Fruit fly (Drosophila melanogaster): ENCODE measurements around the gene CG3106.

The CG3106 gene

dm6 chrX:9658865-9659339 is 3.8 kb downstream of the CG3106 start, which contains the start of gene Ptpmeg2 (continued):
- TF ChIP-seq pan (optimal IDR thresholded peaks at IDR 0.05), result no peak
- TF ChIP-seq pan (GFP tag; optimal IDR thresholded peaks at IDR 0.05 in 1 of 2, IDR thresholded peaks at IDR 0.05 in 1 of 2), result peak in 1 of 2 experiments; percentile 54
- no peak for TF ChIP-seq CG8359 (GFP tag; optimal IDR thresholded peaks at IDR 0.05; ENCODE audit: borderline replicate concordance)
- peak; percentile 62 for TF ChIP-seq az2 (GFP tag; optimal IDR thresholded peaks at IDR 0.05)
- no peak for TF ChIP-seq CG14050 (GFP tag; IDR thresholded peaks at IDR 0.05)
- TF ChIP-seq ken (GFP tag; IDR thresholded peaks at IDR 0.05), result peak; percentile 52; the same call in 1 of the 3 replicates
- peak; percentile 54; the same call in 1 of the 3 replicates for TF ChIP-seq CG34422 (GFP tag; IDR thresholded peaks at IDR 0.05)
- TF ChIP-seq CG10274 (GFP tag; optimal IDR thresholded peaks at IDR 0.05), result no peak
- no peak for TF ChIP-seq CG16779 (GFP tag; IDR thresholded peaks at IDR 0.05)
- TF ChIP-seq wor (GFP tag; IDR thresholded peaks at IDR 0.05), result no peak
- TF ChIP-seq fd64A (GFP tag; optimal IDR thresholded peaks at IDR 0.05), result peak; percentile 2
- peak; percentile 51 for TF ChIP-seq Dad (GFP tag; optimal IDR thresholded peaks at IDR 0.05)
- TF ChIP-seq CG7745 (tag; optimal IDR thresholded peaks at IDR 0.05), result no peak
- peak; percentile 79 for TF ChIP-seq ci (GFP tag; IDR thresholded peaks at IDR 0.05)
- peak; percentile 100 for TF ChIP-seq CG16863 (GFP tag; optimal IDR thresholded peaks at IDR 0.05)
- TF ChIP-seq CG6813 (GFP tag; optimal IDR thresholded peaks at IDR 0.05), result peak; percentile 57
- TF ChIP-seq CG15601 (tag; optimal IDR thresholded peaks at IDR 0.05), result peak; percentile 35
- peak; percentile 82 for TF ChIP-seq CG5245 (GFP tag; optimal IDR thresholded peaks at IDR 0.05)
- peak in 1 of 3 experiments; percentile 81 for TF ChIP-seq Stat92E (GFP tag; optimal IDR thresholded peaks at IDR 0.05)
- TF ChIP-seq CG14860 (GFP tag; IDR thresholded peaks at IDR 0.05; ENCODE audit: partially characterized antibody), result peak; percentile 81
- TF ChIP-seq Ets65A (GFP tag), result peak; percentile 91
- no peak for TF ChIP-seq CG15073 (GFP tag; optimal IDR thresholded peaks at IDR 0.05)
- TF ChIP-seq Opbp (GFP tag; IDR thresholded peaks at IDR 0.05; ENCODE audit: partially characterized antibody), result peak; percentile 93
- TF ChIP-seq CG10462 (GFP tag; optimal IDR thresholded peaks at IDR 0.05), result no peak
- TF ChIP-seq CG16813 (GFP tag; IDR thresholded peaks at IDR 0.05; ENCODE audit: partially characterized antibody), result peak; percentile 83
- TF ChIP-seq B-H1 (GFP tag; IDR thresholded peaks at IDR 0.05), result no peak
- TF ChIP-seq B-H2 (GFP tag; optimal IDR thresholded peaks at IDR 0.05), result peak; percentile 64
- no peak for TF ChIP-seq h (optimal IDR thresholded peaks at IDR 0.05)
- TF ChIP-seq ara (GFP tag; IDR thresholded peaks at IDR 0.05), result no peak
- no peak for TF ChIP-seq dimm (GFP tag; IDR thresholded peaks at IDR 0.05)
- peak; percentile 97 for TF ChIP-seq CG13287 (GFP tag; IDR thresholded peaks at IDR 0.05; ENCODE audit: partially characterized antibody)
- TF ChIP-seq CG30403 (GFP tag; optimal IDR thresholded peaks at IDR 0.05), result peak; percentile 71
- TF ChIP-seq CG3281 (GFP tag; optimal IDR thresholded peaks at IDR 0.05), result peak; percentile 2
- TF ChIP-seq CG15514 (GFP tag; optimal IDR thresholded peaks at IDR 0.05), result peak; percentile 89
- peak; percentile 55 for TF ChIP-seq Side (GFP tag; optimal IDR thresholded peaks at IDR 0.05)
- no peak for TF ChIP-seq cas (GFP tag; IDR thresholded peaks at IDR 0.05)
- no peak for TF ChIP-seq CG32767 (GFP tag; IDR thresholded peaks at IDR 0.05)
- peak; percentile 22 for TF ChIP-seq CG15011 (GFP tag; optimal IDR thresholded peaks at IDR 0.05)
- TF ChIP-seq ssp (GFP tag; IDR thresholded peaks at IDR 0.05), result peak; percentile 40; the same call in 1 of the 2 replicates
- TF ChIP-seq bigmax (GFP tag; optimal IDR thresholded peaks at IDR 0.05), result peak; percentile 9
- TF ChIP-seq Drgx (GFP tag; IDR thresholded peaks at IDR 0.05), result no peak
- TF ChIP-seq run (tag; optimal IDR thresholded peaks at IDR 0.05), result no peak
- TF ChIP-seq CG6791 (GFP tag; IDR thresholded peaks at IDR 0.05; ENCODE audit: partially characterized antibody), result peak; percentile 95
- peak; percentile 94 for TF ChIP-seq ato (GFP tag; IDR thresholded peaks at IDR 0.05; ENCODE audit: partially characterized antibody)
- TF ChIP-seq Hmx (GFP tag; optimal IDR thresholded peaks at IDR 0.05), result no peak
- peak; percentile 32 for TF ChIP-seq kah (GFP tag; optimal IDR thresholded peaks at IDR 0.05)
- no peak for TF ChIP-seq D19B (GFP tag; optimal IDR thresholded peaks at IDR 0.05)
- peak; percentile 45 for TF ChIP-seq CG4820 (GFP tag; optimal IDR thresholded peaks at IDR 0.05)
- peak; percentile 68 for TF ChIP-seq Fer1 (GFP tag; optimal IDR thresholded peaks at IDR 0.05)
- TF ChIP-seq TFAM (GFP tag; optimal IDR thresholded peaks at IDR 0.05), result no peak
- TF ChIP-seq Sox102F (GFP tag; optimal IDR thresholded peaks at IDR 0.05), result peak; percentile 44
